Fruit fly (Drosophila melanogaster): ENCODE data around the gene CG11726.

DNA sequence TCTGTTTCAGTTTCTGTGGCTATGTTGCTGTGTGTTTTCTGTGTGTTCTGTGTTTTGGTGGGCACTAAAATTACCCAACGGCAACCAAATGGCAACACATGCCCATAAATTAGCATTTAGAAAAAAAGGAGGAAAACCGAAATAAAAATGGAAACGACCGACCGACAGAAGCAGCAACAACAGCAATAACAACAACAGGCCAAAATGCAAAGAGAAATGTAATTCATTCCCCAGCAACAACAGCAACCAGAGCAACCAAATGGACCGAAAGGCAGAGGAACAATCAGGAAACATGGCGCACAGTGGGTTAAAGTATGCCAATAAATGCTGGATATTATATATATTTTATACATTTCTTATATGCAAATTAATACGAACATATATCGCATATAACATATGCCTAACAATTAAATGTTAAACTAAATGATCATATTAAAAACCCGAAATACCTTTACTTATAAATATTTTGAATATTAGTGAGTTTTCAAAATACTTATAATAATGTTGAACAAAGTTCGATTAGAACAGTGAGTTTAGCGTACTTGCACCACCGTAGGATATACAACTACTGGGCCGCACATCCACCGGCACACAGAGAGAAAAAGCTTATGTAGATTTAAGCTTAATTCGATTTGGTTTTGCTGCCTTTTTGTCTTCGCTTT is 5.4 kb upstream of the CG11726 start:
- TF ChIP-seq CG33017 (tag; optimal IDR thresholded peaks at IDR 0.05) (no peak), CG14711 (tag; optimal IDR thresholded peaks at IDR 0.05) (no peak), CG11617 (GFP tag; optimal IDR thresholded peaks at IDR 0.05) (no peak), toe (GFP tag; optimal IDR thresholded peaks at IDR 0.05) (no peak), kay (GFP tag; ENCODE audit: borderline replicate concordance) (no peak), CG7045 (GFP tag; optimal IDR thresholded peaks at IDR 0.05) (no peak), tj (GFP tag; optimal IDR thresholded peaks at IDR 0.05) (no peak), Mnt (GFP tag; optimal IDR thresholded peaks at IDR 0.05) (no peak), Clk (GFP tag; optimal IDR thresholded peaks at IDR 0.05) (no peak), CG1620 (GFP tag; optimal IDR thresholded peaks at IDR 0.05) (no peak)
